Fruit fly (Drosophila melanogaster) whole organism: ENCODE results near the gene Aatf.

Experiments used
- CG8478 ChIP-seq: fragments of >200 bp; optimal IDR thresholded peaks from 2 replicates; lab custom pipeline; 2018; ENCODE audit warnings: inconsistent platforms
- Dll ChIP-seq: fragments of >200 bp; optimal IDR thresholded peaks from 2 replicates; lab custom pipeline; 2017
- EcR ChIP-seq, 2 experiments: fragments of >200 bp; optimal IDR thresholded peaks; 2 replicates each; lab custom pipeline; 2017; ENCODE audit warnings: missing biosample characterization in 2 of 2, missing genetic modification characterization in 2 of 2, missing genetic modification reagents in 2 of 2
- pan ChIP-seq: fragments of >200 bp; optimal IDR thresholded peaks from 2 replicates; lab custom pipeline; 2017
- psq ChIP-seq: fragments of >200 bp; optimal IDR thresholded peaks from 2 replicates; lab custom pipeline; 2017
- usp ChIP-seq: fragments of >200 bp; optimal IDR thresholded peaks from 2 replicates; lab custom pipeline; 2017; ENCODE audit warnings: missing biosample characterization, missing genetic modification characterization, mixed read lengths

The Aatf gene

dm6 chr2L:6717460-6717859 lies at the start of gene Aatf:
Aatf (plus strand) TSS chr2L:6717625.
- no peak for TF ChIP-seq psq
- no peak for TF ChIP-seq pan
- TF ChIP-seq usp (GFP tag; lab: Kevin White, UChicago) = no peak
- no peak for TF ChIP-seq Dll (lab: Kevin White, UChicago)
- no peak for TF ChIP-seq EcR (GFP tag; optimal IDR thresholded peaks at IDR 0.05; lab: Kevin White, UChicago)
- TF ChIP-seq CG8478 = no peak

dm6 chr2L:6667719-6668325 lies 49.6 kb upstream of the Aatf start, which contains the start of gene Galt:
Galt (minus strand) TSS chr2L:6668033.
- TF ChIP-seq usp (GFP tag; lab: Kevin White, UChicago) (no peak), Dll (lab: Kevin White, UChicago) (no peak), psq (no peak)

dm6 chr2L:6671409-6671808 lies 46.0 kb upstream of the Aatf start:
- TF ChIP-seq CG8478 (no peak), usp (GFP tag; lab: Kevin White, UChicago) (no peak), psq (no peak), pan (no peak), Dll (lab: Kevin White, UChicago) (no peak), EcR (GFP tag; optimal IDR thresholded peaks at IDR 0.05; lab: Kevin White, UChicago) (no peak)

- TF ChIP-seq Dll (lab: Kevin White, UChicago) (no peak), pan (no peak), usp (GFP tag; lab: Kevin White, UChicago) (no peak), CG8478 (no peak), psq (no peak), EcR (GFP tag; optimal IDR thresholded peaks at IDR 0.05; lab: Kevin White, UChicago) (no peak)
These were observed 44.0 kb upstream of the Aatf start, which contains the start of gene Spn27A for dm6 chr2L:6673211-6674012. Spn27A (minus strand) TSS chr2L:6673347.

- no peak for TF ChIP-seq psq
- no peak for TF ChIP-seq usp (GFP tag; lab: Kevin White, UChicago)
- no peak for TF ChIP-seq Dll (lab: Kevin White, UChicago)
- TF ChIP-seq EcR (GFP tag; optimal IDR thresholded peaks at IDR 0.05; lab: Kevin White, UChicago) = no peak
- no peak for TF ChIP-seq pan
- no peak for TF ChIP-seq CG8478
These were observed 40.9 kb upstream of the Aatf start, which contains the start of gene cort for dm6 chr2L:6676535-6676934. cort (minus strand) TSS chr2L:6676635.

dm6 chr2L:6677453-6677852 lies 40.0 kb upstream of the Aatf start, which contains the start of gene Nse1:
Nse1 (minus strand) TSS chr2L:6677625.
- no peak for TF ChIP-seq usp (GFP tag; lab: Kevin White, UChicago)
- no peak for TF ChIP-seq Dll (lab: Kevin White, UChicago)
- TF ChIP-seq psq = no peak
- TF ChIP-seq CG8478 = no peak
- TF ChIP-seq EcR (GFP tag; optimal IDR thresholded peaks at IDR 0.05; lab: Kevin White, UChicago) = no peak
- no peak for TF ChIP-seq pan

dm6 chr2L:6682909-6683308 lies 34.5 kb upstream of the Aatf start:
- TF ChIP-seq usp (GFP tag; lab: Kevin White, UChicago) (no peak), pan (no peak), CG8478 (no peak), Dll (lab: Kevin White, UChicago) (no peak), psq (no peak), EcR (GFP tag; optimal IDR thresholded peaks at IDR 0.05; lab: Kevin White, UChicago) (no peak)

dm6 chr2L:6683992-6684882 lies 33.2 kb upstream of the Aatf start, which contains the start of gene Nhe3:
Nhe3 (minus strand) TSS chr2L:6684364.
- TF ChIP-seq pan (no peak), usp (GFP tag; lab: Kevin White, UChicago) (no peak), Dll (lab: Kevin White, UChicago) (no peak), CG8478 (no peak), psq (no peak), EcR (GFP tag; optimal IDR thresholded peaks at IDR 0.05; lab: Kevin White, UChicago) (no peak)

- TF ChIP-seq CG8478 (no peak), Dll (lab: Kevin White, UChicago) (no peak), psq (no peak)
These were observed 30.8 kb upstream of the Aatf start, which contains the start of gene CG11327 for dm6 chr2L:6686612-6687011. CG11327 (minus strand) TSS chr2L:6686712.

dm6 chr2L:6692048-6692447 lies 25.4 kb upstream of the Aatf start:
- TF ChIP-seq pan = no peak
- TF ChIP-seq usp (GFP tag; lab: Kevin White, UChicago) = no peak
- no peak for TF ChIP-seq Dll (lab: Kevin White, UChicago)
- no peak for TF ChIP-seq psq
- no peak for TF ChIP-seq EcR (GFP tag; optimal IDR thresholded peaks at IDR 0.05; lab: Kevin White, UChicago)
- TF ChIP-seq CG8478 = no peak

- TF ChIP-seq Dll (lab: Kevin White, UChicago) = no peak
- no peak for TF ChIP-seq psq
- TF ChIP-seq pan = no peak
These were observed 23.6 kb upstream of the Aatf start for dm6 chr2L:6693794-6694254.

dm6 chr2L:6696229-6696628 lies 21.2 kb upstream of the Aatf start:
- no peak for TF ChIP-seq usp (GFP tag; lab: Kevin White, UChicago)
- TF ChIP-seq Dll (lab: Kevin White, UChicago) = no peak
- no peak for TF ChIP-seq pan
- TF ChIP-seq EcR (GFP tag; optimal IDR thresholded peaks at IDR 0.05; lab: Kevin White, UChicago) = no peak
- no peak for TF ChIP-seq CG8478
- no peak for TF ChIP-seq psq
